Worm (Caenorhabditis elegans): ENCODE results near the gene Y67A10A.7.
A peak's percentile ranks its signal among the peaks of the same experiment; 100 is the strongest.

The Y67A10A.7 gene

ce11 chrIV:14391268-14391667, 17.4 kb downstream of the Y67A10A.7 start:
- no peak for TF ChIP-seq F55B11.4 (tag; optimal IDR thresholded peaks at IDR 0.05; ENCODE audit: borderline replicate concordance, insufficient read depth)
- TF ChIP-seq F10E7.11 (tag; optimal IDR thresholded peaks at IDR 0.05): no peak
- no peak for TF ChIP-seq let-607 (tag; optimal IDR thresholded peaks at IDR 0.05)
- no peak for TF ChIP-seq ceh-40 (GFP tag; IDR thresholded peaks at IDR 0.05)
- no peak for TF ChIP-seq nhr-27 (tag; optimal IDR thresholded peaks at IDR 0.05)
- no peak for TF ChIP-seq ztf-22 (GFP tag; optimal IDR thresholded peaks at IDR 0.05)
- no peak for TF ChIP-seq ceh-100 (GFP tag; IDR thresholded peaks at IDR 0.05)
- no peak for TF ChIP-seq lin-26 (GFP tag; IDR thresholded peaks at IDR 0.05)
- TF ChIP-seq snpc-4 (GFP tag; optimal IDR thresholded peaks at IDR 0.05): no peak
- peak in 3 of 4 experiments; percentile 14 to 39 (median 32) for TF ChIP-seq snpc-4 (tag; optimal IDR thresholded peaks at IDR 0.05)
- no peak for TF ChIP-seq egl-44 (GFP tag; IDR thresholded peaks at IDR 0.05)
- TF ChIP-seq attf-6 (GFP tag; IDR thresholded peaks at IDR 0.05): peak; percentile 83
- no peak for TF ChIP-seq sea-2 (GFP tag; IDR thresholded peaks at IDR 0.05)
- TF ChIP-seq B0336.3 (GFP tag; IDR thresholded peaks at IDR 0.05): no peak

- TF ChIP-seq madf-3 (GFP tag; IDR thresholded peaks at IDR 0.05) (no peak), T26A5.8 (tag; optimal IDR thresholded peaks at IDR 0.05) (no peak), T07F8.4 (tag; optimal IDR thresholded peaks at IDR 0.05) (no peak), athp-1 (tag; optimal IDR thresholded peaks at IDR 0.05) (no peak), snpc-3.4 (tag; optimal IDR thresholded peaks at IDR 0.05) (no peak), C06A6.2 (GFP tag; conservative IDR thresholded peaks at IDR 0.05) (no peak), lin-54 (GFP tag; optimal IDR thresholded peaks at IDR 0.05) (no peak), egl-18 (GFP tag; IDR thresholded peaks at IDR 0.05) (no peak), akir-1 (GFP tag; optimal IDR thresholded peaks at IDR 0.05) (no peak), gei-17 (GFP tag; optimal IDR thresholded peaks at IDR 0.05) (no peak), K11D2.4 (GFP tag; IDR thresholded peaks at IDR 0.05) (no peak), ztf-28 (GFP tag; IDR thresholded peaks at IDR 0.05) (no peak), nfya-2 (GFP tag; IDR thresholded peaks at IDR 0.05) (no peak), B0261.1 (tag; optimal IDR thresholded peaks at IDR 0.05) (no peak), atf-7 (tag; optimal IDR thresholded peaks at IDR 0.05) (no peak), him-1 (tag; optimal IDR thresholded peaks at IDR 0.05) (no peak), D2030.7 (GFP tag; IDR thresholded peaks at IDR 0.05) (no peak), hrde-1 (tag; optimal IDR thresholded peaks at IDR 0.05; ENCODE audit: borderline replicate concordance) (no peak), ztf-22 (GFP tag; optimal IDR thresholded peaks at IDR 0.05) (no peak)
Measured at ce11 chrIV:14391746-14392145, 17.8 kb downstream of the Y67A10A.7 start.

ce11 chrIV:14393838-14394237, 19.9 kb downstream of the Y67A10A.7 start, which contains the start of gene clc-8:
clc-8 (plus strand) TSS chrIV:14394138.
- no peak for TF ChIP-seq bed-2 (GFP tag; IDR thresholded peaks at IDR 0.05)
- TF ChIP-seq F57C9.4 (tag; optimal IDR thresholded peaks at IDR 0.05): no peak
- no peak for TF ChIP-seq F49E8.2 (tag; optimal IDR thresholded peaks at IDR 0.05; ENCODE audit: insufficient read depth)
- no peak for TF ChIP-seq egrh-3 (GFP tag; IDR thresholded peaks at IDR 0.05)
- TF ChIP-seq snpc-3.4 (tag; optimal IDR thresholded peaks at IDR 0.05): no peak
- TF ChIP-seq efl-1 (GFP tag; optimal IDR thresholded peaks at IDR 0.05): no peak
- TF ChIP-seq cebp-1 (GFP tag; IDR thresholded peaks at IDR 0.05): no peak
- no peak for TF ChIP-seq cebp-1 (tag; optimal IDR thresholded peaks at IDR 0.05)
- TF ChIP-seq T07F8.4 (tag; optimal IDR thresholded peaks at IDR 0.05): no peak
- no peak for TF ChIP-seq lir-1 (GFP tag; conservative IDR thresholded peaks at IDR 0.05)
- TF ChIP-seq Y56A3A.18 (GFP tag; IDR thresholded peaks at IDR 0.05): no peak
- TF ChIP-seq pbrm-1 (GFP tag; IDR thresholded peaks at IDR 0.05): no peak
- no peak for TF ChIP-seq Y79H2A.3 (GFP tag; conservative IDR thresholded peaks at IDR 0.05)
- TF ChIP-seq aptf-3 (GFP tag; IDR thresholded peaks at IDR 0.05): no peak
- no peak for TF ChIP-seq ceh-58 (GFP tag; IDR thresholded peaks at IDR 0.05)
- no peak for TF ChIP-seq F22D6.2 (tag; optimal IDR thresholded peaks at IDR 0.05)
- TF ChIP-seq somi-1 (GFP tag; optimal IDR thresholded peaks at IDR 0.05): no peak
- TF ChIP-seq chd-7 (tag; optimal IDR thresholded peaks at IDR 0.05): no peak
- TF ChIP-seq C17E4.6 (GFP tag; IDR thresholded peaks at IDR 0.05): no peak
- no peak for TF ChIP-seq sea-2 (GFP tag; IDR thresholded peaks at IDR 0.05)
